Fruit fly (Drosophila melanogaster) whole organism, embryonic: ENCODE data around the gene CG34125.

ENCODE experiments used
- C15 ChIP-seq: fragments of 200-800 bp; sonication (Bioruptor generic); IDR thresholded peaks from 3 replicates; pipeline ENCODE4 v1.3.6; 2022; ENCODE audit warnings: missing biosample characterization, missing genetic modification characterization
- CG10209 ChIP-seq: fragments of 200-800 bp; sonication (Bioruptor generic); optimal IDR thresholded peaks from 3 replicates; lab custom pipeline; 2017; ENCODE audit warnings: missing biosample characterization, mild to moderate bottlenecking, missing genetic modification characterization, missing genetic modification reagents
- CG1024 ChIP-seq: fragments of 200-800 bp; sonication (Bioruptor generic); IDR thresholded peaks from 2 replicates; pipeline ENCODE4 v1.3.6; 2022; ENCODE audit warnings: missing biosample characterization, missing genetic modification characterization
- CG10366 ChIP-seq: fragments of 200-800 bp; sonication (Bioruptor generic); IDR thresholded peaks from 2 replicates; pipeline ENCODE4 v1.3.6; 2022; ENCODE audit warnings: missing biosample characterization, missing genetic modification characterization
- CG10979 ChIP-seq: fragments of 200-800 bp; sonication (Bioruptor generic); optimal IDR thresholded peaks from 2 replicates; lab custom pipeline; 2018; ENCODE audit warnings: missing biosample characterization, mild to moderate bottlenecking, missing genetic modification characterization, moderate library complexity
- CG11723 ChIP-seq: fragments of 200-800 bp; sonication (Bioruptor generic); optimal IDR thresholded peaks from 2 replicates; lab custom pipeline; 2017; ENCODE audit warnings: missing biosample characterization, mild to moderate bottlenecking, missing genetic modification characterization
- CG12155 ChIP-seq: fragments of 200-800 bp; sonication (Bioruptor generic); optimal IDR thresholded peaks from 3 replicates; lab custom pipeline; 2016; ENCODE audit warnings: missing biosample characterization, missing genetic modification characterization
- CG12219 ChIP-seq: fragments of 200-800 bp; sonication (Bioruptor generic); optimal IDR thresholded peaks from 3 replicates; lab custom pipeline; 2018; ENCODE audit warnings: missing biosample characterization, mild to moderate bottlenecking, missing genetic modification characterization
- CG1233 ChIP-seq: fragments of 200-800 bp; sonication (Bioruptor generic); optimal IDR thresholded peaks from 4 replicates; lab custom pipeline; 2018; ENCODE audit warnings: missing biosample characterization, mild to moderate bottlenecking, missing genetic modification characterization
- CG13894 ChIP-seq: fragments of 200-800 bp; sonication (Bioruptor generic); optimal IDR thresholded peaks from 3 replicates; lab custom pipeline; 2018; ENCODE audit warnings: missing biosample characterization, mild to moderate bottlenecking, missing genetic modification characterization, moderate library complexity
- CG15479 ChIP-seq: fragments of 200-800 bp; sonication (Bioruptor generic); optimal IDR thresholded peaks from 3 replicates; lab custom pipeline; 2019; ENCODE audit warnings: missing biosample characterization, mild to moderate bottlenecking, missing genetic modification characterization, moderate library complexity
- CG17359 ChIP-seq: fragments of 200-800 bp; sonication (Bioruptor generic); optimal IDR thresholded peaks from 3 replicates; lab custom pipeline; 2018; ENCODE audit warnings: missing biosample characterization, mild to moderate bottlenecking, missing genetic modification characterization, moderate library complexity
- CG2116 ChIP-seq: fragments of 200-800 bp; sonication (Bioruptor generic); optimal IDR thresholded peaks from 3 replicates; lab custom pipeline; 2018; ENCODE audit warnings: missing biosample characterization, mild to moderate bottlenecking, missing genetic modification characterization
- CG2129 ChIP-seq: fragments of 200-800 bp; sonication (Bioruptor generic); IDR thresholded peaks from 2 replicates; pipeline ENCODE4 v1.3.6; 2022; ENCODE audit warnings: missing biosample characterization, missing genetic modification characterization; ENCODE audit not compliant: partially characterized antibody
- CG34224 ChIP-seq: fragments of 200-800 bp; sonication (Bioruptor generic); IDR thresholded peaks from 3 replicates; pipeline ENCODE4 v1.3.6; 2022; ENCODE audit warnings: missing biosample characterization, missing genetic modification characterization; ENCODE audit not compliant: partially characterized antibody
- CG34376 ChIP-seq: fragments of 200-800 bp; sonication (Bioruptor generic); optimal IDR thresholded peaks from 2 replicates; lab custom pipeline; 2018; ENCODE audit warnings: missing biosample characterization, mild to moderate bottlenecking, missing genetic modification characterization
- CG34422 ChIP-seq: fragments of 200-800 bp; sonication (Bioruptor generic); IDR thresholded peaks from 3 replicates; pipeline ENCODE4 v1.3.6; 2022; ENCODE audit warnings: missing biosample characterization, missing genetic modification characterization
- CG4424 ChIP-seq: fragments of 200-800 bp; sonication (Bioruptor generic); optimal IDR thresholded peaks from 3 replicates; lab custom pipeline; 2016; ENCODE audit warnings: missing biosample characterization, missing genetic modification characterization
- CG6854 ChIP-seq: fragments of 200-800 bp; sonication (Bioruptor generic); optimal IDR thresholded peaks from 3 replicates; lab custom pipeline; 2017; ENCODE audit warnings: missing biosample characterization, mild to moderate bottlenecking, missing genetic modification characterization
- Camta ChIP-seq: fragments of 200-800 bp; sonication (Bioruptor generic); optimal IDR thresholded peaks from 2 replicates; lab custom pipeline; 2016; ENCODE audit warnings: missing biosample characterization, missing genetic modification characterization
- CoRest ChIP-seq: fragments of 200-800 bp; sonication (Bioruptor generic); optimal IDR thresholded peaks from 3 replicates; lab custom pipeline; 2018; ENCODE audit warnings: missing biosample characterization, mild to moderate bottlenecking, missing genetic modification characterization, moderate library complexity
- Dip2 ChIP-seq: fragments of 200-800 bp; sonication (Bioruptor generic); IDR thresholded peaks from 2 replicates; pipeline ENCODE4 v1.3.6; 2022; ENCODE audit warnings: missing biosample characterization, missing genetic modification characterization
- ERR ChIP-seq: fragments of 200-800 bp; sonication (Bioruptor generic); optimal IDR thresholded peaks from 2 replicates; lab custom pipeline; 2016; ENCODE audit warnings: missing biosample characterization, missing genetic modification characterization
- HLH4C ChIP-seq: fragments of 200-800 bp; sonication (Bioruptor generic); IDR thresholded peaks from 3 replicates; pipeline ENCODE4 v1.3.6; 2022; ENCODE audit warnings: missing biosample characterization, missing genetic modification characterization; ENCODE audit not compliant: partially characterized antibody
- HmgD ChIP-seq: fragments of 200-800 bp; sonication (Bioruptor generic); optimal IDR thresholded peaks from 3 replicates; lab custom pipeline; 2016; ENCODE audit warnings: missing biosample characterization, missing genetic modification characterization
- Hr39 ChIP-seq: fragments of >200 bp; optimal IDR thresholded peaks from 2 replicates; lab custom pipeline; 2017
- MESR4 ChIP-seq: fragments of 200-800 bp; sonication (Bioruptor generic); optimal IDR thresholded peaks from 2 replicates; lab custom pipeline; 2018; ENCODE audit warnings: missing biosample characterization, mild to moderate bottlenecking, missing genetic modification characterization, moderate library complexity
- MTF-1 ChIP-seq: fragments of 200-800 bp; sonication (Bioruptor generic); optimal IDR thresholded peaks from 2 replicates; lab custom pipeline; 2018; ENCODE audit warnings: missing biosample characterization, mild to moderate bottlenecking, missing genetic modification characterization, borderline replicate concordance
- Ssrp ChIP-seq: fragments of 200-800 bp; sonication (Bioruptor generic); optimal IDR thresholded peaks from 2 replicates; lab custom pipeline; 2018; ENCODE audit warnings: missing biosample characterization, mild to moderate bottlenecking, missing genetic modification characterization, moderate library complexity
- Vsx1 ChIP-seq: fragments of 200-800 bp; sonication (Bioruptor generic); optimal IDR thresholded peaks from 2 replicates; lab custom pipeline; 2017; ENCODE audit warnings: missing biosample characterization, mild to moderate bottlenecking, missing genetic modification characterization, missing genetic modification reagents
- ap ChIP-seq: fragments of 200-800 bp; sonication (Bioruptor generic); IDR thresholded peaks from 2 replicates; pipeline ENCODE4 v1.3.6; 2022; ENCODE audit warnings: missing biosample characterization, missing genetic modification characterization
- ara ChIP-seq: fragments of 200-800 bp; sonication (Bioruptor generic); IDR thresholded peaks from 2 replicates; pipeline ENCODE4 v1.3.6; 2022; ENCODE audit warnings: missing biosample characterization, missing genetic modification characterization
- bsh ChIP-seq, 2 experiments: fragments of 200-800 bp; sonication (Bioruptor generic); optimal IDR thresholded peaks; 2 replicates each; lab custom pipeline; 2017 to 2018; ENCODE audit warnings: mild to moderate bottlenecking in 2 of 2, missing biosample characterization in 2 of 2, missing genetic modification characterization in 2 of 2, moderate library complexity in 1 of 2
- cg ChIP-seq: fragments of 200-800 bp; sonication (Bioruptor generic); optimal IDR thresholded peaks from 3 replicates; lab custom pipeline; 2019; ENCODE audit warnings: missing biosample characterization, mild to moderate bottlenecking, missing genetic modification characterization, moderate library complexity
- chif ChIP-seq, 2 experiments: fragments of 200-800 bp; sonication (Bioruptor generic); optimal IDR thresholded peaks; 3 replicates each; lab custom pipeline; 2016; ENCODE audit warnings: missing biosample characterization in 2 of 2, missing genetic modification characterization in 2 of 2
- dimm ChIP-seq: fragments of 200-800 bp; sonication (Bioruptor generic); IDR thresholded peaks from 2 replicates; pipeline ENCODE4 v1.3.6; 2022; ENCODE audit warnings: missing biosample characterization, missing genetic modification characterization
- fd64A ChIP-seq: fragments of 200-800 bp; sonication (Bioruptor generic); optimal IDR thresholded peaks from 3 replicates; lab custom pipeline; 2018; ENCODE audit warnings: missing biosample characterization, mild to moderate bottlenecking, missing genetic modification characterization
- gt ChIP-seq: fragments of 200-800 bp; sonication (Bioruptor generic); IDR thresholded peaks from 2 replicates; pipeline ENCODE4 v1.3.6; 2022; ENCODE audit warnings: missing biosample characterization, missing genetic modification characterization
- hb ChIP-seq: fragments of 200-800 bp; sonication (Bioruptor generic); IDR thresholded peaks from 3 replicates; pipeline ENCODE4 v1.3.6; 2022; ENCODE audit warnings: missing biosample characterization, missing genetic modification characterization; ENCODE audit not compliant: partially characterized antibody
- jing ChIP-seq: fragments of 200-800 bp; sonication (Bioruptor generic); optimal IDR thresholded peaks from 2 replicates; lab custom pipeline; 2018; ENCODE audit warnings: missing biosample characterization, mild to moderate bottlenecking, missing genetic modification characterization
- lilli ChIP-seq: fragments of 200-800 bp; sonication (Bioruptor generic); optimal IDR thresholded peaks from 3 replicates; lab custom pipeline; 2016; ENCODE audit warnings: missing biosample characterization, missing genetic modification characterization
- nom ChIP-seq: fragments of 200-800 bp; sonication (Bioruptor generic); optimal IDR thresholded peaks from 2 replicates; lab custom pipeline; 2017; ENCODE audit warnings: missing biosample characterization, missing genetic modification characterization, mild to moderate bottlenecking, moderate library complexity, missing genetic modification reagents
- oc ChIP-seq: fragments of 200-800 bp; sonication (Bioruptor generic); optimal IDR thresholded peaks from 2 replicates; lab custom pipeline; 2018; ENCODE audit warnings: missing biosample characterization, mild to moderate bottlenecking, missing genetic modification characterization, moderate library complexity
- pzg ChIP-seq: fragments of 200-800 bp; sonication (Bioruptor generic); optimal IDR thresholded peaks from 3 replicates; lab custom pipeline; 2018; ENCODE audit warnings: missing biosample characterization, mild to moderate bottlenecking, missing genetic modification characterization, moderate library complexity
- run ChIP-seq: fragments of 200-800 bp; sonication (Bioruptor generic); optimal IDR thresholded peaks from 3 replicates; lab custom pipeline; 2018; ENCODE audit warnings: missing biosample characterization, mild to moderate bottlenecking, missing genetic modification characterization
- sc ChIP-seq, 3 experiments: fragments of >200 bp in 2 of 3; fragments of 200-800 bp in 1 of 3; sonication (Bioruptor generic) in 1 of 3; optimal IDR thresholded peaks; 2 replicates in 2 of 3; 3 replicates in 1 of 3; lab custom pipeline; 2017; ENCODE audit warnings: mild to moderate bottlenecking in 1 of 3, missing biosample characterization in 1 of 3, missing genetic modification characterization in 1 of 3, missing genetic modification reagents in 1 of 3
- sens-2 ChIP-seq: fragments of 200-800 bp; sonication (Bioruptor generic); IDR thresholded peaks from 2 replicates; pipeline ENCODE4 v1.3.6; 2022; ENCODE audit warnings: missing biosample characterization, missing genetic modification characterization
- sr ChIP-seq: fragments of 200-800 bp; sonication (Bioruptor generic); IDR thresholded peaks from 3 replicates; pipeline ENCODE4 v1.3.6; 2022; ENCODE audit warnings: missing biosample characterization, missing genetic modification characterization
- tna ChIP-seq: fragments of 200-800 bp; sonication (Bioruptor generic); IDR thresholded peaks from 2 replicates; pipeline ENCODE4 v1.3.6; 2022; ENCODE audit warnings: missing biosample characterization, missing genetic modification characterization; ENCODE audit not compliant: partially characterized antibody

The CG34125 gene

dm6 chr2L:4945300-4945699 is 20.2 kb upstream of the CG34125 start, which contains the start of the genes mRpL24 and betaggt-I (continued):
- peak; percentile 97 for TF ChIP-seq Ssrp (tag; lab: Kevin White, UChicago)
- TF ChIP-seq sc (optimal IDR thresholded peaks at IDR 0.05; lab: Kevin White, UChicago), result no peak
- peak; percentile 83 for TF ChIP-seq sc (GFP tag; optimal IDR thresholded peaks at IDR 0.05; lab: Kevin White, UChicago)
- peak; percentile 96 for TF ChIP-seq ap (GFP tag; lab: Robert Waterston, UW)
- no peak for TF ChIP-seq tna
- peak; percentile 97 for TF ChIP-seq CG10366
- TF ChIP-seq lilli (GFP tag; lab: Kevin White, UChicago), result peak; percentile 96
- peak in 1 of 2 experiments; percentile 98 for TF ChIP-seq bsh (GFP tag; optimal IDR thresholded peaks at IDR 0.05; lab: Kevin White, UChicago)
- peak; percentile 82 to 87 for TF ChIP-seq chif (GFP tag; optimal IDR thresholded peaks at IDR 0.05; lab: Kevin White, UChicago)
- TF ChIP-seq oc (tag; lab: Kevin White, UChicago), result peak; percentile 95
- TF ChIP-seq CG34422 (GFP tag; lab: Robert Waterston, UW), result peak; percentile 98
- peak; percentile 95 for TF ChIP-seq CG1233 (GFP tag; lab: Kevin White, UChicago)
- peak; percentile 54 for TF ChIP-seq pzg
- TF ChIP-seq cg (GFP tag; lab: Kevin White, UChicago), result no peak
- no peak for TF ChIP-seq hb
- TF ChIP-seq CG4424 (GFP tag; lab: Kevin White, UChicago), result peak; percentile 95
- TF ChIP-seq nom, result peak; percentile 88
- TF ChIP-seq sens-2 (GFP tag; lab: Robert Waterston, UW), result peak; percentile 95
- peak; percentile 91 for TF ChIP-seq CG34376 (GFP tag; lab: Kevin White, UChicago)
- peak; percentile 81 for TF ChIP-seq CG6854
- TF ChIP-seq jing (GFP tag; lab: Kevin White, UChicago), result peak; percentile 75
- TF ChIP-seq C15 (GFP tag; lab: Robert Waterston, UW), result peak; percentile 70; the same call in 1 of the 3 replicates
- TF ChIP-seq CG34224 (GFP tag; lab: Robert Waterston, UW), result no peak
- peak; percentile 77 for TF ChIP-seq MESR4
- TF ChIP-seq CG1024 (GFP tag; lab: Robert Waterston, UW), result peak; percentile 91
- TF ChIP-seq CG12219 (GFP tag; lab: Kevin White, UChicago), result peak; percentile 88
- peak; percentile 68 for TF ChIP-seq Camta (GFP tag; lab: Kevin White, UChicago)
- TF ChIP-seq Hr39 (lab: Kevin White, UChicago), result no peak
- TF ChIP-seq run (tag; lab: Kevin White, UChicago), result peak; percentile 88
- TF ChIP-seq MTF-1 (GFP tag; lab: Kevin White, UChicago), result peak; percentile 87
- TF ChIP-seq ara, result peak; percentile 97
- peak; percentile 79 for TF ChIP-seq Vsx1
- TF ChIP-seq sr (GFP tag; lab: Robert Waterston, UW), result peak; percentile 75
- peak; percentile 59 for TF ChIP-seq ERR (GFP tag; lab: Kevin White, UChicago)
- TF ChIP-seq CG10979 (tag; lab: Kevin White, UChicago), result peak; percentile 96
- TF ChIP-seq CG2129, result no peak
- TF ChIP-seq HmgD (GFP tag; lab: Kevin White, UChicago), result no peak
- no peak for TF ChIP-seq CG11723 (GFP tag; lab: Kevin White, UChicago)
- TF ChIP-seq CG17359 (tag; lab: Kevin White, UChicago), result peak; percentile 97
- no peak for TF ChIP-seq CG15479 (GFP tag; lab: Kevin White, UChicago)
- TF ChIP-seq CoRest (tag; lab: Kevin White, UChicago), result peak; percentile 98
- TF ChIP-seq CG2116 (GFP tag; lab: Kevin White, UChicago), result peak; percentile 85
- TF ChIP-seq Dip2 (GFP tag; lab: Robert Waterston, UW), result peak; percentile 51; the same call in 1 of the 2 replicates
- peak; percentile 96 for TF ChIP-seq CG13894 (tag; lab: Kevin White, UChicago)
- peak; percentile 90 for TF ChIP-seq gt
- no peak for TF ChIP-seq HLH4C
- TF ChIP-seq dimm (GFP tag; lab: Robert Waterston, UW), result peak; percentile 92
- TF ChIP-seq CG10209 (GFP tag; lab: Kevin White, UChicago), result peak; percentile 95
- TF ChIP-seq fd64A (GFP tag; lab: Kevin White, UChicago), result peak; percentile 53
- peak; percentile 94 for TF ChIP-seq CG12155 (GFP tag; lab: Kevin White, UChicago)
